Fruit fly (Drosophila melanogaster) whole organism, embryonic: ENCODE measurements around the gene Art3.

Experiments used
- Asciz ChIP-seq: fragments of 200-800 bp; sonication (Bioruptor generic); optimal IDR thresholded peaks from 2 replicates; lab custom pipeline; 2017; ENCODE audit warnings: missing biosample characterization, mild to moderate bottlenecking, missing genetic modification characterization, missing genetic modification reagents
- Atf3 ChIP-seq: fragments of 200-800 bp; sonication (Bioruptor generic); optimal IDR thresholded peaks from 3 replicates; lab custom pipeline; 2016; ENCODE audit warnings: missing biosample characterization, missing genetic modification characterization
- Blimp-1 ChIP-seq: fragments of 200-800 bp; sonication (Bioruptor generic); optimal IDR thresholded peaks from 3 replicates; lab custom pipeline; 2018; ENCODE audit warnings: missing biosample characterization, missing genetic modification characterization, mild to moderate bottlenecking, moderate library complexity, missing genetic modification reagents
- CG10147 ChIP-seq: fragments of 200-800 bp; sonication (Bioruptor generic); optimal IDR thresholded peaks from 2 replicates; lab custom pipeline; 2019; ENCODE audit warnings: missing biosample characterization, mild to moderate bottlenecking, missing genetic modification characterization, moderate library complexity
- CG10209 ChIP-seq: fragments of 200-800 bp; sonication (Bioruptor generic); optimal IDR thresholded peaks from 3 replicates; lab custom pipeline; 2017; ENCODE audit warnings: missing biosample characterization, mild to moderate bottlenecking, missing genetic modification characterization, missing genetic modification reagents
- CG10274 ChIP-seq: fragments of 200-800 bp; sonication (Bioruptor generic); optimal IDR thresholded peaks from 3 replicates; lab custom pipeline; 2017; ENCODE audit warnings: missing biosample characterization, mild to moderate bottlenecking, missing genetic modification characterization
- CG10543 ChIP-seq: fragments of 200-800 bp; sonication (Bioruptor generic); optimal IDR thresholded peaks from 3 replicates; lab custom pipeline; 2017; ENCODE audit warnings: missing biosample characterization, mild to moderate bottlenecking, missing genetic modification characterization, moderate library complexity
- CG11093 ChIP-seq: fragments of 200-800 bp; sonication (Bioruptor generic); IDR thresholded peaks from 3 replicates; pipeline ENCODE4 v1.3.6; 2022; ENCODE audit warnings: missing biosample characterization, missing genetic modification characterization
- CG11695 ChIP-seq: fragments of 200-800 bp; sonication (Bioruptor generic); IDR thresholded peaks from 3 replicates; pipeline ENCODE4 v1.3.6; 2022; ENCODE audit warnings: missing biosample characterization, missing genetic modification characterization
- CG12942 ChIP-seq: fragments of 200-800 bp; sonication (Bioruptor generic); optimal IDR thresholded peaks from 3 replicates; lab custom pipeline; 2016; ENCODE audit warnings: missing biosample characterization, missing genetic modification characterization
- CG13624 ChIP-seq: fragments of 200-800 bp; sonication (Bioruptor generic); optimal IDR thresholded peaks from 2 replicates; lab custom pipeline; 2016; ENCODE audit warnings: missing biosample characterization, missing genetic modification characterization
- CG1529 ChIP-seq: fragments of 200-800 bp; sonication (Bioruptor generic); optimal IDR thresholded peaks from 3 replicates; lab custom pipeline; 2018; ENCODE audit warnings: missing biosample characterization, missing genetic modification characterization
- CG1832 ChIP-seq: fragments of 200-800 bp; sonication (Bioruptor generic); optimal IDR thresholded peaks from 2 replicates; lab custom pipeline; 2017; ENCODE audit warnings: missing biosample characterization, mild to moderate bottlenecking, missing genetic modification characterization, inconsistent platforms
- CG18476 ChIP-seq: fragments of 200-800 bp; sonication (Bioruptor generic); optimal IDR thresholded peaks from 2 replicates; lab custom pipeline; 2016; ENCODE audit warnings: missing biosample characterization, mild to moderate bottlenecking, missing genetic modification characterization
- CG31441 ChIP-seq: fragments of 200-800 bp; sonication (Bioruptor generic); IDR thresholded peaks from 2 replicates; pipeline ENCODE4 v1.3.6; 2022; ENCODE audit warnings: missing biosample characterization, missing genetic modification characterization
- CG43689 ChIP-seq: fragments of 200-800 bp; sonication (Bioruptor generic); IDR thresholded peaks from 2 replicates; pipeline ENCODE4 v1.3.6; 2022; ENCODE audit warnings: missing biosample characterization, missing genetic modification characterization
- CG4617 ChIP-seq: fragments of 200-800 bp; sonication (Bioruptor generic); optimal IDR thresholded peaks from 3 replicates; lab custom pipeline; 2016; ENCODE audit warnings: missing biosample characterization, missing genetic modification characterization, borderline replicate concordance
- CG5180 ChIP-seq: fragments of 200-800 bp; sonication (Bioruptor generic); optimal IDR thresholded peaks from 3 replicates; lab custom pipeline; 2017; ENCODE audit warnings: missing biosample characterization, missing genetic modification characterization, mild to moderate bottlenecking, moderate library complexity, missing genetic modification reagents
- CG5953 ChIP-seq: fragments of 200-800 bp; sonication (Bioruptor generic); IDR thresholded peaks from 2 replicates; pipeline ENCODE4 v1.3.6; 2022; ENCODE audit warnings: missing biosample characterization, missing genetic modification characterization
- CG6272 ChIP-seq: fragments of 200-800 bp; sonication (Bioruptor generic); IDR thresholded peaks from 2 replicates; pipeline ENCODE4 v1.3.6; 2022; ENCODE audit warnings: missing biosample characterization, missing genetic modification characterization
- CG7372 ChIP-seq: fragments of 200-800 bp; sonication (Bioruptor generic); IDR thresholded peaks from 2 replicates; pipeline ENCODE4 v1.3.6; 2022; ENCODE audit warnings: missing biosample characterization, missing genetic modification characterization
- CG7928 ChIP-seq: fragments of 200-800 bp; sonication (Bioruptor generic); optimal IDR thresholded peaks from 2 replicates; lab custom pipeline; 2017; ENCODE audit warnings: missing biosample characterization, mild to moderate bottlenecking, missing genetic modification characterization
- CG9437 ChIP-seq: fragments of 200-800 bp; sonication (Bioruptor generic); optimal IDR thresholded peaks from 2 replicates; lab custom pipeline; 2018; ENCODE audit warnings: missing biosample characterization, mild to moderate bottlenecking, missing genetic modification characterization
- CG9797 ChIP-seq: fragments of 200-800 bp; sonication (Bioruptor generic); optimal IDR thresholded peaks from 3 replicates; lab custom pipeline; 2018; ENCODE audit warnings: missing biosample characterization, mild to moderate bottlenecking, missing genetic modification characterization
- CG9932 ChIP-seq: fragments of 200-800 bp; sonication (Bioruptor generic); IDR thresholded peaks from 2 replicates; pipeline ENCODE4 v1.3.6; 2022; ENCODE audit warnings: missing biosample characterization, missing genetic modification characterization
- Camta ChIP-seq: fragments of 200-800 bp; sonication (Bioruptor generic); optimal IDR thresholded peaks from 2 replicates; lab custom pipeline; 2016; ENCODE audit warnings: missing biosample characterization, missing genetic modification characterization
- D19B ChIP-seq: fragments of 200-800 bp; sonication (Bioruptor generic); optimal IDR thresholded peaks from 2 replicates; lab custom pipeline; 2017; ENCODE audit warnings: missing biosample characterization, mild to moderate bottlenecking, missing genetic modification characterization
- Eip74EF ChIP-seq, 2 experiments: fragments of 200-800 bp in 1 of 2; fragments of >200 bp in 1 of 2; sonication (Bioruptor generic) in 1 of 2; optimal IDR thresholded peaks; 2 replicates each; lab custom pipeline; 2017 to 2019; ENCODE audit warnings: missing biosample characterization in 2 of 2, missing genetic modification characterization in 2 of 2, mild to moderate bottlenecking in 1 of 2, moderate library complexity in 1 of 2
- Ets97D ChIP-seq: fragments of 200-800 bp; sonication (Bioruptor generic); optimal IDR thresholded peaks from 3 replicates; lab custom pipeline; 2016; ENCODE audit warnings: missing biosample characterization, missing genetic modification characterization
- Hmx ChIP-seq: fragments of 200-800 bp; sonication (Bioruptor generic); optimal IDR thresholded peaks from 2 replicates; lab custom pipeline; 2016; ENCODE audit warnings: missing biosample characterization, missing genetic modification characterization
- Hr51 ChIP-seq, 2 experiments: fragments of 200-800 bp; sonication (Bioruptor generic); optimal IDR thresholded peaks; 2 replicates in 1 of 2; 3 replicates in 1 of 2; lab custom pipeline; 2016 to 2018; ENCODE audit warnings: missing biosample characterization in 2 of 2, missing genetic modification characterization in 2 of 2, mild to moderate bottlenecking in 1 of 2, moderate library complexity in 1 of 2
- MBD-R2 ChIP-seq: fragments of 200-800 bp; sonication (Bioruptor generic); IDR thresholded peaks from 2 replicates; pipeline ENCODE4 v1.3.6; 2022; ENCODE audit warnings: missing biosample characterization, missing genetic modification characterization
- Max ChIP-seq: fragments of 200-800 bp; sonication (Bioruptor generic); optimal IDR thresholded peaks from 2 replicates; lab custom pipeline; 2016; ENCODE audit warnings: missing biosample characterization, mild to moderate bottlenecking, missing genetic modification characterization
- NFAT ChIP-seq: fragments of 200-800 bp; sonication (Bioruptor generic); IDR thresholded peaks from 2 replicates; pipeline ENCODE4 v1.3.6; 2022; ENCODE audit warnings: missing biosample characterization, missing genetic modification characterization
- Side ChIP-seq: fragments of 200-800 bp; sonication (Bioruptor generic); optimal IDR thresholded peaks from 2 replicates; lab custom pipeline; 2016; ENCODE audit warnings: missing biosample characterization, missing genetic modification characterization
- Tbp ChIP-seq: fragments of >200 bp; optimal IDR thresholded peaks from 2 replicates; lab custom pipeline; 2018; ENCODE audit warnings: missing biosample characterization, missing genetic modification characterization
- Xbp1 ChIP-seq: fragments of 200-800 bp; sonication (Bioruptor generic); optimal IDR thresholded peaks from 3 replicates; lab custom pipeline; 2016; ENCODE audit warnings: missing biosample characterization, mild to moderate bottlenecking, missing genetic modification characterization
- YL-1 ChIP-seq: fragments of 200-800 bp; sonication (Bioruptor generic); optimal IDR thresholded peaks from 3 replicates; lab custom pipeline; 2017; ENCODE audit warnings: missing biosample characterization, mild to moderate bottlenecking, missing genetic modification characterization
- ap ChIP-seq: fragments of 200-800 bp; sonication (Bioruptor generic); IDR thresholded peaks from 2 replicates; pipeline ENCODE4 v1.3.6; 2022; ENCODE audit warnings: missing biosample characterization, missing genetic modification characterization
- ara ChIP-seq: fragments of 200-800 bp; sonication (Bioruptor generic); IDR thresholded peaks from 2 replicates; pipeline ENCODE4 v1.3.6; 2022; ENCODE audit warnings: missing biosample characterization, missing genetic modification characterization
- cwo ChIP-seq: fragments of 200-800 bp; sonication (Bioruptor generic); optimal IDR thresholded peaks from 3 replicates; lab custom pipeline; 2017; ENCODE audit warnings: missing biosample characterization, missing genetic modification characterization, mild to moderate bottlenecking, moderate library complexity, missing genetic modification reagents
- en ChIP-seq: fragments of 200-800 bp; sonication (Bioruptor generic); optimal IDR thresholded peaks from 2 replicates; lab custom pipeline; 2016; ENCODE audit warnings: missing biosample characterization, missing genetic modification characterization
- eve ChIP-seq, 2 experiments: fragments of >200 bp; optimal IDR thresholded peaks; 2 replicates each; lab custom pipeline; 2017; ENCODE audit warnings: missing biosample characterization in 2 of 2, missing genetic modification characterization in 2 of 2
- ewg ChIP-seq: fragments of 200-800 bp; sonication (Bioruptor generic); optimal IDR thresholded peaks from 3 replicates; lab custom pipeline; 2017; ENCODE audit warnings: mild to moderate bottlenecking, missing biosample characterization, missing genetic modification reagents, missing genetic modification characterization
- exex ChIP-seq: fragments of 200-800 bp; sonication (Bioruptor generic); optimal IDR thresholded peaks from 4 replicates; lab custom pipeline; 2018; ENCODE audit warnings: missing biosample characterization, mild to moderate bottlenecking, missing genetic modification characterization, moderate library complexity
- eyg ChIP-seq: fragments of 200-800 bp; sonication (Bioruptor generic); optimal IDR thresholded peaks from 3 replicates; lab custom pipeline; 2016; ENCODE audit warnings: missing biosample characterization, missing genetic modification characterization
- gem ChIP-seq: fragments of 200-800 bp; sonication (Bioruptor generic); optimal IDR thresholded peaks from 2 replicates; lab custom pipeline; 2019; ENCODE audit warnings: missing biosample characterization, mild to moderate bottlenecking, missing genetic modification characterization, moderate library complexity
- nmo ChIP-seq: fragments of 200-800 bp; sonication (Bioruptor generic); optimal IDR thresholded peaks from 2 replicates; lab custom pipeline; 2018; ENCODE audit warnings: missing biosample characterization, mild to moderate bottlenecking, missing genetic modification characterization, moderate library complexity
- schlank ChIP-seq: fragments of 200-800 bp; sonication (Bioruptor generic); optimal IDR thresholded peaks from 2 replicates; lab custom pipeline; 2018; ENCODE audit warnings: missing biosample characterization, mild to moderate bottlenecking, missing genetic modification characterization
- so ChIP-seq: fragments of 200-800 bp; sonication (Bioruptor generic); IDR thresholded peaks from 3 replicates; pipeline ENCODE4 v1.3.6; 2022; ENCODE audit warnings: missing biosample characterization, missing genetic modification characterization

Art3 gene

DNA sequence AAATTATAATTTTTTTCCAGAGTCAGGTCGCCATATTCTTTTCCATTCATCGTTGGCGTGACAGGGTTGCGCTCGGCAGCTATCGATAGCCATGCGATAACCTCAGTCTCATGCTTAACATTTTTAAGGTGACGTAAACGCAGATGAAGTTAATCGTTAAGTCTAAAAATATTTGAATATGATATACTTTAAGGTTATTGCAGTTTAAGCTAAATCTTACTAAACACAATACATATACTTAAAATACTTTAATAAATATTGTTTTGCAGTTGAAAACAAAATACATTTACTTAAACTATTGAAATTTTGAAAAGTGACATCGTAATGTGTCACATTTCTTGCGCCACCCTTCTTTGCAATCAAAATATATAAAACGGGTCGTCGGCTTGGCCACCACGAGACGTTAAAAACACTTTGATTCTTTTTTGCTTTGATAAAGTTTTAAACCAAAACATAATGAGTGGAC is 46.0 kb upstream of the Art3 start, which contains the start of the genes Cp190 and CG4338 (continued):
- peak; percentile 99 for TF ChIP-seq gem (tag; lab: Kevin White, UChicago)
- peak; percentile 94 for TF ChIP-seq Ets97D
- TF ChIP-seq CG9797: peak; percentile 71
- no peak for TF ChIP-seq CG1832 (GFP tag; lab: Kevin White, UChicago)
- TF ChIP-seq CG6272 (GFP tag; lab: Robert Waterston, UW): peak; percentile 94
- peak; percentile 96 for TF ChIP-seq CG11093 (GFP tag; lab: Robert Waterston, UW)
- peak; percentile 96 for TF ChIP-seq CG9437 (GFP tag; lab: Kevin White, UChicago)
- TF ChIP-seq YL-1: peak; percentile 97
- peak; percentile 93 for TF ChIP-seq Hmx
- TF ChIP-seq Atf3 (GFP tag; lab: Kevin White, UChicago): peak; percentile 84
- peak; percentile 92 for TF ChIP-seq exex (tag; lab: Kevin White, UChicago)
- peak; percentile 90 for TF ChIP-seq CG10274 (GFP tag; lab: Kevin White, UChicago)
- peak; percentile 94 for TF ChIP-seq ewg (GFP tag; lab: Kevin White, UChicago)
- TF ChIP-seq Xbp1 (GFP tag; lab: Kevin White, UChicago): peak; percentile 98
- peak; percentile 97 for TF ChIP-seq CG11695 (GFP tag; lab: Robert Waterston, UW)
- peak in 1 of 2 experiments; percentile 98 for TF ChIP-seq Eip74EF (GFP tag; optimal IDR thresholded peaks at IDR 0.05; lab: Kevin White, UChicago)
- TF ChIP-seq CG7928: peak; percentile 80
- TF ChIP-seq ap (GFP tag; lab: Robert Waterston, UW): peak; percentile 91
- TF ChIP-seq CG5953 (GFP tag; lab: Robert Waterston, UW): peak; percentile 89
- TF ChIP-seq Tbp: no peak
- peak; percentile 96 for TF ChIP-seq CG1529
- TF ChIP-seq CG12942 (GFP tag; lab: Kevin White, UChicago): peak; percentile 97
- peak; percentile 97 for TF ChIP-seq Blimp-1 (GFP tag; lab: Kevin White, UChicago)
- TF ChIP-seq nmo (GFP tag; lab: Kevin White, UChicago): peak; percentile 99
- TF ChIP-seq en (GFP tag; lab: Kevin White, UChicago): peak; percentile 44
- TF ChIP-seq eve (GFP tag; optimal IDR thresholded peaks at IDR 0.05; lab: Kevin White, UChicago): peak in 1 of 2 experiments; percentile 61
- TF ChIP-seq CG5180 (GFP tag; lab: Kevin White, UChicago): peak; percentile 89
- TF ChIP-seq ara (GFP tag; lab: Robert Waterston, UW): peak; percentile 96
- peak; percentile 95 for TF ChIP-seq cwo (GFP tag; lab: Kevin White, UChicago)
- TF ChIP-seq CG18476 (GFP tag; lab: Kevin White, UChicago): peak; percentile 98
- TF ChIP-seq CG43689: peak; percentile 85; the same call in 1 of the 2 replicates
- peak; percentile 98 for TF ChIP-seq CG9932
- peak; percentile 98 for TF ChIP-seq MBD-R2 (GFP tag; lab: Robert Waterston, UW)
- TF ChIP-seq so (GFP tag; lab: Robert Waterston, UW): peak; percentile 96
- peak; percentile 94 to 98 for TF ChIP-seq Hr51 (GFP tag; optimal IDR thresholded peaks at IDR 0.05; lab: Kevin White, UChicago)
- TF ChIP-seq CG31441: peak; percentile 99
- peak; percentile 89 for TF ChIP-seq NFAT (GFP tag; lab: Robert Waterston, UW)
- peak; percentile 98 for TF ChIP-seq CG10209 (GFP tag; lab: Kevin White, UChicago)
- TF ChIP-seq schlank (tag; lab: Kevin White, UChicago): peak; percentile 93
- peak; percentile 91 for TF ChIP-seq CG13624
- peak; percentile 93 for TF ChIP-seq Camta
- peak; percentile 96 for TF ChIP-seq Asciz (GFP tag; lab: Kevin White, UChicago)
- peak; percentile 98 for TF ChIP-seq CG7372 (GFP tag; lab: Robert Waterston, UW)
- peak; percentile 98 for TF ChIP-seq Max
- TF ChIP-seq CG10543 (GFP tag; lab: Kevin White, UChicago): peak; percentile 99
- peak; percentile 78 for TF ChIP-seq eyg
- peak; percentile 94 for TF ChIP-seq D19B (GFP tag; lab: Kevin White, UChicago)
- peak; percentile 98 for TF ChIP-seq CG10147
- TF ChIP-seq Side (GFP tag; lab: Kevin White, UChicago): peak; percentile 81
- TF ChIP-seq CG4617 (GFP tag; lab: Kevin White, UChicago): peak; percentile 98
